Fruit fly (Drosophila melanogaster) whole organism, embryonic: ENCODE data around the gene nAChRalpha6.

ENCODE experiments used
- CG11560 ChIP-seq: fragments of 200-800 bp; sonication (Bioruptor generic); IDR thresholded peaks from 3 replicates; pipeline ENCODE4 v1.3.6; 2022; ENCODE audit warnings: missing biosample characterization, missing genetic modification characterization
- CG13424 ChIP-seq: fragments of 200-800 bp; sonication (Bioruptor generic); optimal IDR thresholded peaks from 2 replicates; lab custom pipeline; 2019; ENCODE audit warnings: missing biosample characterization, mild to moderate bottlenecking, missing genetic modification characterization, moderate library complexity
- CG14667 ChIP-seq: fragments of 200-800 bp; sonication (Bioruptor generic); IDR thresholded peaks from 2 replicates; pipeline ENCODE4 v1.3.6; 2022; ENCODE audit warnings: missing biosample characterization, missing genetic modification characterization
- CG14860 ChIP-seq: fragments of 200-800 bp; sonication (Bioruptor generic); IDR thresholded peaks from 3 replicates; pipeline ENCODE4 v1.3.6; 2022; ENCODE audit warnings: missing biosample characterization, missing genetic modification characterization; ENCODE audit not compliant: partially characterized antibody
- CG15696 ChIP-seq: fragments of 200-800 bp; sonication (Bioruptor generic); optimal IDR thresholded peaks from 2 replicates; lab custom pipeline; 2019; ENCODE audit warnings: missing biosample characterization, mild to moderate bottlenecking, missing genetic modification characterization, moderate library complexity
- CG16863 ChIP-seq: fragments of 200-800 bp; sonication (Bioruptor generic); optimal IDR thresholded peaks from 3 replicates; lab custom pipeline; 2016; ENCODE audit warnings: missing biosample characterization, missing genetic modification characterization
- CG17328 ChIP-seq: fragments of 200-800 bp; sonication (Bioruptor generic); IDR thresholded peaks from 2 replicates; pipeline ENCODE4 v1.3.6; 2022; ENCODE audit warnings: missing biosample characterization, missing genetic modification characterization
- CG2199 ChIP-seq: fragments of 200-800 bp; sonication (Bioruptor generic); IDR thresholded peaks from 3 replicates; pipeline ENCODE4 v1.3.6; 2022; ENCODE audit warnings: missing biosample characterization, missing genetic modification characterization
- CG32772 ChIP-seq: fragments of 200-800 bp; sonication (Bioruptor generic); IDR thresholded peaks from 2 replicates; pipeline ENCODE4 v1.3.6; 2022; ENCODE audit warnings: missing biosample characterization, missing genetic modification characterization
- CG5953 ChIP-seq: fragments of 200-800 bp; sonication (Bioruptor generic); IDR thresholded peaks from 2 replicates; pipeline ENCODE4 v1.3.6; 2022; ENCODE audit warnings: missing biosample characterization, missing genetic modification characterization
- CG7271 ChIP-seq: fragments of 200-800 bp; sonication (Bioruptor generic); optimal IDR thresholded peaks from 2 replicates; lab custom pipeline; 2018; ENCODE audit warnings: missing biosample characterization, mild to moderate bottlenecking, missing genetic modification characterization, moderate library complexity
- CG8359 ChIP-seq: fragments of 200-800 bp; sonication (Bioruptor generic); optimal IDR thresholded peaks from 2 replicates; lab custom pipeline; 2017; ENCODE audit warnings: missing biosample characterization, mild to moderate bottlenecking, missing genetic modification characterization, borderline replicate concordance
- MESR4 ChIP-seq: fragments of 200-800 bp; sonication (Bioruptor generic); optimal IDR thresholded peaks from 2 replicates; lab custom pipeline; 2018; ENCODE audit warnings: missing biosample characterization, mild to moderate bottlenecking, missing genetic modification characterization, moderate library complexity
- Max ChIP-seq: fragments of 200-800 bp; sonication (Bioruptor generic); optimal IDR thresholded peaks from 2 replicates; lab custom pipeline; 2016; ENCODE audit warnings: missing biosample characterization, mild to moderate bottlenecking, missing genetic modification characterization
- Nf-YB ChIP-seq: fragments of 200-800 bp; sonication (Bioruptor generic); optimal IDR thresholded peaks from 3 replicates; lab custom pipeline; 2019; ENCODE audit warnings: missing biosample characterization, mild to moderate bottlenecking, missing genetic modification characterization, moderate library complexity
- NfI ChIP-seq: fragments of 200-800 bp; sonication (Bioruptor generic); optimal IDR thresholded peaks from 3 replicates; lab custom pipeline; 2018; ENCODE audit warnings: missing biosample characterization, mild to moderate bottlenecking, missing genetic modification characterization, moderate library complexity
- Oaz ChIP-seq: fragments of 200-800 bp; sonication (Bioruptor generic); IDR thresholded peaks from 2 replicates; pipeline ENCODE4 v1.3.6; 2022; ENCODE audit warnings: missing biosample characterization, missing genetic modification characterization
- Oli ChIP-seq: fragments of 200-800 bp; sonication (Bioruptor generic); optimal IDR thresholded peaks from 2 replicates; lab custom pipeline; 2018; ENCODE audit warnings: missing biosample characterization, mild to moderate bottlenecking, missing genetic modification characterization, moderate library complexity
- Pdp1 ChIP-seq, 2 experiments: fragments of 200-800 bp; sonication (Bioruptor generic); optimal IDR thresholded peaks; 3 replicates each; lab custom pipeline; 2016; ENCODE audit warnings: missing biosample characterization in 2 of 2, missing genetic modification characterization in 2 of 2, mild to moderate bottlenecking in 1 of 2, moderate library complexity in 1 of 2
- Sry-β ChIP-seq: fragments of 200-800 bp; sonication (Bioruptor generic); optimal IDR thresholded peaks from 2 replicates; lab custom pipeline; 2018; ENCODE audit warnings: missing biosample characterization, mild to moderate bottlenecking, missing genetic modification characterization, moderate library complexity
- Stat92E ChIP-seq, 3 experiments: fragments of >200 bp in 2 of 3; fragments of 200-800 bp in 1 of 3; sonication (Bioruptor generic) in 1 of 3; optimal IDR thresholded peaks; 2 replicates each; lab custom pipeline; 2017 to 2019; ENCODE audit warnings: missing biosample characterization in 3 of 3, missing genetic modification characterization in 3 of 3, mild to moderate bottlenecking in 1 of 3, moderate library complexity in 1 of 3
- abd-A ChIP-seq: fragments of 200-800 bp; sonication (Bioruptor generic); optimal IDR thresholded peaks from 3 replicates; lab custom pipeline; 2019; ENCODE audit warnings: missing biosample characterization, mild to moderate bottlenecking, missing genetic modification characterization, moderate library complexity
- ara ChIP-seq: fragments of 200-800 bp; sonication (Bioruptor generic); IDR thresholded peaks from 2 replicates; pipeline ENCODE4 v1.3.6; 2022; ENCODE audit warnings: missing biosample characterization, missing genetic modification characterization
- ase ChIP-seq: fragments of 200-800 bp; sonication (Bioruptor generic); IDR thresholded peaks from 3 replicates; pipeline ENCODE4 v1.3.6; 2022; ENCODE audit warnings: missing biosample characterization, missing genetic modification characterization
- bbx ChIP-seq: fragments of 200-800 bp; sonication (Bioruptor generic); IDR thresholded peaks from 2 replicates; pipeline ENCODE4 v1.3.6; 2022; ENCODE audit warnings: missing biosample characterization, missing genetic modification characterization; ENCODE audit not compliant: partially characterized antibody
- ci ChIP-seq: fragments of 200-800 bp; sonication (Bioruptor generic); IDR thresholded peaks from 3 replicates; pipeline ENCODE4 v1.3.6; 2022; ENCODE audit warnings: missing biosample characterization, missing genetic modification characterization
- dmrt11E ChIP-seq: fragments of 200-800 bp; sonication (Bioruptor generic); optimal IDR thresholded peaks from 3 replicates; lab custom pipeline; 2018; ENCODE audit warnings: missing biosample characterization, mild to moderate bottlenecking, missing genetic modification characterization, moderate library complexity
- gsb-n ChIP-seq: fragments of 200-800 bp; sonication (Bioruptor generic); optimal IDR thresholded peaks from 3 replicates; lab custom pipeline; 2018; ENCODE audit warnings: missing biosample characterization, mild to moderate bottlenecking, missing genetic modification characterization
- her ChIP-seq: fragments of 200-800 bp; sonication (Bioruptor generic); optimal IDR thresholded peaks from 2 replicates; lab custom pipeline; 2016; ENCODE audit warnings: missing biosample characterization, missing genetic modification characterization
- hth ChIP-seq: fragments of >200 bp; optimal IDR thresholded peaks from 2 replicates; lab custom pipeline; 2017; ENCODE audit warnings: inconsistent platforms
- pfk ChIP-seq: fragments of 200-800 bp; sonication (Bioruptor generic); optimal IDR thresholded peaks from 2 replicates; lab custom pipeline; 2018; ENCODE audit warnings: missing biosample characterization, mild to moderate bottlenecking, missing genetic modification characterization, moderate library complexity
- pros ChIP-seq: fragments of 200-800 bp; sonication (Bioruptor generic); optimal IDR thresholded peaks from 3 replicates; lab custom pipeline; 2019; ENCODE audit warnings: missing biosample characterization, mild to moderate bottlenecking, missing genetic modification characterization, moderate library complexity
- salm ChIP-seq: fragments of 200-800 bp; sonication (Bioruptor generic); optimal IDR thresholded peaks from 2 replicates; lab custom pipeline; 2018; ENCODE audit warnings: missing biosample characterization, mild to moderate bottlenecking, missing genetic modification characterization
- scrt ChIP-seq: fragments of 200-800 bp; sonication (Bioruptor generic); optimal IDR thresholded peaks from 2 replicates; lab custom pipeline; 2018; ENCODE audit warnings: missing biosample characterization, mild to moderate bottlenecking, missing genetic modification characterization, moderate library complexity
- sens ChIP-seq: fragments of 200-800 bp; sonication (Bioruptor generic); peaks from one replicate; lab custom pipeline; 2016; ENCODE audit warnings: missing biosample characterization, missing genetic modification characterization
- sim ChIP-seq: fragments of 200-800 bp; sonication (Bioruptor generic); IDR thresholded peaks from 2 replicates; pipeline ENCODE4 v1.3.6; 2022; ENCODE audit warnings: missing biosample characterization, missing genetic modification characterization
- sr ChIP-seq: fragments of 200-800 bp; sonication (Bioruptor generic); IDR thresholded peaks from 3 replicates; pipeline ENCODE4 v1.3.6; 2022; ENCODE audit warnings: missing biosample characterization, missing genetic modification characterization
- ssp ChIP-seq: fragments of 200-800 bp; sonication (Bioruptor generic); IDR thresholded peaks from 2 replicates; pipeline ENCODE4 v1.3.6; 2022; ENCODE audit warnings: missing biosample characterization, missing genetic modification characterization
- tin ChIP-seq: fragments of 200-800 bp; sonication (Bioruptor generic); optimal IDR thresholded peaks from 3 replicates; lab custom pipeline; 2016; ENCODE audit warnings: missing biosample characterization, missing genetic modification characterization
- tna ChIP-seq: fragments of 200-800 bp; sonication (Bioruptor generic); IDR thresholded peaks from 2 replicates; pipeline ENCODE4 v1.3.6; 2022; ENCODE audit warnings: missing biosample characterization, missing genetic modification characterization; ENCODE audit not compliant: partially characterized antibody
- unpg ChIP-seq: fragments of 200-800 bp; sonication (Bioruptor generic); optimal IDR thresholded peaks from 3 replicates; lab custom pipeline; 2018; ENCODE audit warnings: missing biosample characterization, mild to moderate bottlenecking, missing genetic modification characterization, moderate library complexity
- vvl ChIP-seq: fragments of 200-800 bp; sonication (Bioruptor generic); IDR thresholded peaks from 2 replicates; pipeline ENCODE4 v1.3.6; 2022; ENCODE audit warnings: missing biosample characterization, missing genetic modification characterization
- zfh1 ChIP-seq: fragments of 200-800 bp; sonication (Bioruptor generic); IDR thresholded peaks from 3 replicates; pipeline ENCODE4 v1.3.6; 2022; ENCODE audit warnings: missing biosample characterization, missing genetic modification characterization

nAChRalpha6 gene

dm6 chr2L:9897296-9897695 lies 11.2 kb upstream of the nAChRalpha6 start, which contains the start of gene RpS2 (continued):
- TF ChIP-seq vvl (GFP tag; lab: Robert Waterston, UW): peak; percentile 69
- TF ChIP-seq gsb-n (tag; lab: Kevin White, UChicago): peak; percentile 60
- TF ChIP-seq unpg: peak; percentile 51
- peak; percentile 22; the same call in 1 of the 3 replicates for TF ChIP-seq sr
- no peak for TF ChIP-seq pros (GFP tag; lab: Kevin White, UChicago)
- TF ChIP-seq ssp (GFP tag; lab: Robert Waterston, UW): no peak
- no peak for TF ChIP-seq CG5953
- TF ChIP-seq CG17328 (GFP tag; lab: Robert Waterston, UW): peak; percentile 60
- peak; percentile 21 for TF ChIP-seq CG16863 (GFP tag; lab: Kevin White, UChicago)
- TF ChIP-seq CG13424 (tag; lab: Kevin White, UChicago): peak; percentile 15
- TF ChIP-seq her (GFP tag; lab: Kevin White, UChicago): peak; percentile 32
- TF ChIP-seq sens (GFP tag; lab: Kevin White, UChicago): peak; percentile 91
- no peak for TF ChIP-seq CG2199 (GFP tag; lab: Robert Waterston, UW)
- no peak for TF ChIP-seq zfh1 (GFP tag; lab: Robert Waterston, UW)
- TF ChIP-seq tin: no peak
- TF ChIP-seq hth (lab: Kevin White, UChicago): no peak
- peak; percentile 29 for TF ChIP-seq dmrt11E (tag; lab: Kevin White, UChicago)
- TF ChIP-seq bbx (GFP tag; lab: Robert Waterston, UW): peak; percentile 100
- no peak for TF ChIP-seq CG32772 (GFP tag; lab: Robert Waterston, UW)
- TF ChIP-seq scrt (GFP tag; lab: Kevin White, UChicago): peak; percentile 9
- TF ChIP-seq pfk: peak; percentile 64
- TF ChIP-seq Max (GFP tag; lab: Kevin White, UChicago): peak; percentile 42
- peak; percentile 98 for TF ChIP-seq CG14860 (GFP tag; lab: Robert Waterston, UW)
- TF ChIP-seq Nf-YB (GFP tag; lab: Kevin White, UChicago): peak; percentile 13
- TF ChIP-seq CG14667: no peak
- peak in 1 of 3 experiments; percentile 22 for TF ChIP-seq Stat92E (GFP tag; optimal IDR thresholded peaks at IDR 0.05; lab: Kevin White, UChicago)
- no peak for TF ChIP-seq Oli (tag; lab: Kevin White, UChicago)
- peak; percentile 60 for TF ChIP-seq salm (tag; lab: Kevin White, UChicago)
- peak; percentile 59 for TF ChIP-seq Sry-β (GFP tag; lab: Kevin White, UChicago)
- no peak for TF ChIP-seq CG15696 (tag; lab: Kevin White, UChicago)
- peak; percentile 97 for TF ChIP-seq tna (GFP tag; lab: Robert Waterston, UW)
- TF ChIP-seq ase: no peak
- TF ChIP-seq NfI (GFP tag; lab: Kevin White, UChicago): peak; percentile 16
- TF ChIP-seq sim: no peak
- peak; percentile 69; the same call in 2 of the 3 replicates for TF ChIP-seq ci (GFP tag; lab: Robert Waterston, UW)
- no peak for TF ChIP-seq abd-A (tag; lab: Kevin White, UChicago)
- no peak for TF ChIP-seq Oaz (GFP tag; lab: Robert Waterston, UW)
- TF ChIP-seq Pdp1 (GFP tag; optimal IDR thresholded peaks at IDR 0.05; lab: Kevin White, UChicago): peak in 1 of 2 experiments; percentile 56
- TF ChIP-seq MESR4 (GFP tag; lab: Kevin White, UChicago): peak; percentile 99
- no peak for TF ChIP-seq CG11560
- no peak for TF ChIP-seq ara
- no peak for TF ChIP-seq CG7271 (tag; lab: Kevin White, UChicago)
- TF ChIP-seq CG8359: no peak
- TF ChIP-seq, all 482 proteins: peak for 219
